Worm (Caenorhabditis elegans) whole organism, late embryonic: ENCODE measurements around the gene pod-2.
A peak's percentile ranks its signal among the peaks of the same experiment; 100 is the strongest.

ENCODE experiments used
- C08G9.2 ChIP-seq: sonication (generic microtip); optimal IDR thresholded peaks from 2 replicates; lab custom pipeline; 2016; ENCODE audit warnings: mild to moderate bottlenecking, missing genetic modification characterization, moderate library complexity, missing compliant biosample characterization
- F13H6.1 ChIP-seq: sonication (generic microtip); optimal IDR thresholded peaks from 2 replicates; lab custom pipeline; 2016; ENCODE audit warnings: missing genetic modification characterization, missing compliant biosample characterization
- K02D7.2 ChIP-seq: sonication (generic microtip); optimal IDR thresholded peaks from 2 replicates; lab custom pipeline; 2017; ENCODE audit warnings: mild to moderate bottlenecking, missing genetic modification characterization, missing compliant biosample characterization
- ahr-1 ChIP-seq: sonication (generic microtip); optimal IDR thresholded peaks from 2 replicates; lab custom pipeline; 2016; ENCODE audit warnings: missing genetic modification characterization, missing compliant biosample characterization
- ama-1 ChIP-seq: fragments of 150-350 bp; optimal IDR thresholded peaks from 2 replicates; lab custom pipeline; 2014
- ceh-2 ChIP-seq: sonication (generic microtip); optimal IDR thresholded peaks from 2 replicates; lab custom pipeline; 2016; ENCODE audit warnings: missing genotype, missing genetic modification characterization, missing compliant biosample characterization
- ceh-48 ChIP-seq: sonication (generic microtip); optimal IDR thresholded peaks from 2 replicates; lab custom pipeline; 2016; ENCODE audit warnings: missing genetic modification characterization, inconsistent platforms, missing compliant biosample characterization
- che-1 ChIP-seq: sonication (generic microtip); optimal IDR thresholded peaks from 2 replicates; lab custom pipeline; 2016; ENCODE audit warnings: mild to moderate bottlenecking, missing genetic modification characterization, missing compliant biosample characterization
- elt-2 ChIP-seq: sonication (generic microtip); optimal IDR thresholded peaks from 2 replicates; lab custom pipeline; 2016; ENCODE audit warnings: missing genetic modification reagents, missing genetic modification characterization, missing compliant biosample characterization
- elt-4 ChIP-seq: sonication (generic microtip); optimal IDR thresholded peaks from 2 replicates; lab custom pipeline; 2016; ENCODE audit warnings: missing genetic modification characterization, missing compliant biosample characterization
- fkh-10 ChIP-seq: fragments of 150-350 bp; optimal IDR thresholded peaks from 2 replicates; lab custom pipeline; 2014; ENCODE audit warnings: missing biosample characterization, missing genetic modification reagents, missing genetic modification characterization
- gmeb-2 ChIP-seq: sonication (generic microtip); optimal IDR thresholded peaks from 2 replicates; lab custom pipeline; 2016; ENCODE audit warnings: missing genetic modification characterization, inconsistent platforms, missing compliant biosample characterization
- hlh-13 ChIP-seq: fragments of 200-800 bp; sonication (Bioruptor generic); optimal IDR thresholded peaks from 2 replicates; lab custom pipeline; 2018; ENCODE audit warnings: mild to moderate bottlenecking, missing genetic modification characterization, missing compliant biosample characterization
- hlh-30 ChIP-seq: sonication (generic microtip); optimal IDR thresholded peaks from 2 replicates; lab custom pipeline; 2017; ENCODE audit warnings: antibody characterized with exemption, missing genetic modification characterization, missing compliant biosample characterization; ENCODE audit not compliant: insufficient read depth
- nfya-1 ChIP-seq: sonication (generic microtip); optimal IDR thresholded peaks from 2 replicates; lab custom pipeline; 2017; ENCODE audit warnings: missing genetic modification characterization, mild to moderate bottlenecking, missing compliant biosample characterization, antibody characterized with exemption, moderate library complexity
- nhr-11 ChIP-seq: fragments of 150-350 bp; optimal IDR thresholded peaks from 2 replicates; lab custom pipeline; 2014; ENCODE audit warnings: missing biosample characterization, missing genetic modification characterization
- nhr-232 ChIP-seq: sonication (generic microtip); optimal IDR thresholded peaks from 2 replicates; lab custom pipeline; 2016; ENCODE audit warnings: missing genetic modification characterization, missing compliant biosample characterization
- pax-1 ChIP-seq: fragments of 150-350 bp; optimal IDR thresholded peaks from 2 replicates; lab custom pipeline; 2014; ENCODE audit warnings: missing biosample characterization, missing genetic modification characterization
- pqm-1 ChIP-seq: sonication (generic microtip); optimal IDR thresholded peaks from 2 replicates; lab custom pipeline; 2016; ENCODE audit warnings: missing genetic modification characterization, missing compliant biosample characterization
- pros-1 ChIP-seq: fragments of 150-350 bp; optimal IDR thresholded peaks from 2 replicates; lab custom pipeline; 2014; ENCODE audit warnings: missing biosample characterization, missing genetic modification reagents, missing genetic modification characterization
- ref-2 ChIP-seq: sonication (generic microtip); optimal IDR thresholded peaks from 2 replicates; lab custom pipeline; 2016; ENCODE audit warnings: missing genetic modification characterization, missing compliant biosample characterization
- rnt-1 ChIP-seq: sonication (generic microtip); optimal IDR thresholded peaks from 2 replicates; lab custom pipeline; 2016; ENCODE audit warnings: missing genetic modification characterization, missing compliant biosample characterization
- syd-9 ChIP-seq: sonication (generic microtip); optimal IDR thresholded peaks from 2 replicates; lab custom pipeline; 2016; ENCODE audit warnings: mild to moderate bottlenecking, missing genetic modification characterization, moderate library complexity, missing compliant biosample characterization
- tbx-7 ChIP-seq: sonication (generic microtip); optimal IDR thresholded peaks from 2 replicates; lab custom pipeline; 2016; ENCODE audit warnings: missing genotype, missing genetic modification characterization, missing compliant biosample characterization
- unc-3 ChIP-seq, 2 experiments: fragments of 200-800 bp in 1 of 2; sonication (Bioruptor generic) in 1 of 2; sonication (generic microtip) in 1 of 2; conservative IDR thresholded peaks in 1 of 2; optimal IDR thresholded peaks in 1 of 2; 2 replicates each; pipeline versions ENCODE4 v1.3.6 to Lab custom; 2016 to 2022; ENCODE audit warnings: missing compliant biosample characterization in 2 of 2, missing genetic modification characterization in 2 of 2, missing genetic modification reagents in 1 of 2
- zip-5 ChIP-seq: sonication (generic microtip); optimal IDR thresholded peaks from 2 replicates; lab custom pipeline; 2016; ENCODE audit warnings: missing genetic modification characterization, missing compliant biosample characterization
- ztf-16 ChIP-seq: sonication (generic microtip); optimal IDR thresholded peaks from 2 replicates; lab custom pipeline; 2017; ENCODE audit warnings: missing genetic modification characterization, missing compliant biosample characterization

pod-2 gene

ce11 chrII:1188137-1188536 is 51.6 kb downstream of the pod-2 start:
- TF ChIP-seq ama-1 (no peak), ceh-2 (tag; lab: Kevin White, UChicago) (no peak), pax-1 (tag; lab: Kevin White, UChicago) (no peak), nhr-232 (tag; lab: Kevin White, UChicago) (no peak), elt-2 (tag; lab: Kevin White, UChicago) (peak; percentile 56), C08G9.2 (tag; lab: Kevin White, UChicago) (no peak), F13H6.1 (no peak), gmeb-2 (tag; lab: Kevin White, UChicago) (no peak), unc-3 (GFP tag; conservative IDR thresholded peaks at IDR 0.05; lab: Robert Waterston, UW) (no peak), unc-3 (tag; optimal IDR thresholded peaks at IDR 0.05; lab: Kevin White, UChicago) (no peak)
- TF ChIP-seq, all 69 proteins: peak for 1

- no peak for TF ChIP-seq hlh-30 (tag; lab: Kevin White, UChicago)
- peak; percentile 32 for TF ChIP-seq elt-2 (tag; lab: Kevin White, UChicago)
Observed at ce11 chrII:1189652-1190051, 53.1 kb downstream of the pod-2 start.

ce11 chrII:1191853-1192252 is 55.3 kb downstream of the pod-2 start:
- no peak for TF ChIP-seq ahr-1
- no peak for TF ChIP-seq K02D7.2 (tag; lab: Kevin White, UChicago)

ce11 chrII:1196129-1196528 is 59.5 kb downstream of the pod-2 start:
- TF ChIP-seq K02D7.2 (tag; lab: Kevin White, UChicago): no peak
- TF ChIP-seq rnt-1: peak; percentile 12
- TF ChIP-seq, all 69 proteins: peak for 1

ce11 chrII:1197074-1197473 is 60.5 kb downstream of the pod-2 start, which contains the start of gene F53A10.2:
Gene F53A10.2 (plus strand): TSS chrII:1197374.
- no peak for TF ChIP-seq zip-5
- TF ChIP-seq C08G9.2 (tag; lab: Kevin White, UChicago): no peak
- TF ChIP-seq tbx-7: no peak
- TF ChIP-seq syd-9: no peak
- no peak for TF ChIP-seq ceh-48 (tag; lab: Kevin White, UChicago)
- no peak for TF ChIP-seq che-1 (tag; lab: Kevin White, UChicago)
- no peak for TF ChIP-seq nfya-1 (tag; lab: Kevin White, UChicago)
- TF ChIP-seq pqm-1 (tag; lab: Kevin White, UChicago): no peak
- no peak for TF ChIP-seq ztf-16 (tag; lab: Kevin White, UChicago)
- TF ChIP-seq fkh-10 (GFP tag; lab: Kevin White, UChicago): no peak
- no peak for TF ChIP-seq ref-2 (tag; lab: Kevin White, UChicago)
- TF ChIP-seq pros-1 (tag; lab: Kevin White, UChicago): no peak
- no peak for TF ChIP-seq elt-4 (tag; lab: Kevin White, UChicago)
- no peak for TF ChIP-seq nhr-11 (tag; lab: Kevin White, UChicago)

ce11 chrII:1199987-1200386 is 63.4 kb downstream of the pod-2 start:
- no peak for TF ChIP-seq hlh-13
